Fruit fly (Drosophila melanogaster) whole organism, embryonic: Measurements from ENCODE around the gene CG42366.
A peak's percentile ranks its signal among the peaks of the same experiment; 100 is the strongest.

Experiments used
- BEAF-32 ChIP-seq: fragments of 200-800 bp; sonication (Bioruptor generic); optimal IDR thresholded peaks from 3 replicates; lab custom pipeline; 2017; ENCODE audit warnings: missing biosample characterization, missing genetic modification characterization, mild to moderate bottlenecking, moderate library complexity, missing genetic modification reagents
- Bgb ChIP-seq: fragments of 200-800 bp; sonication (Bioruptor generic); IDR thresholded peaks from 2 replicates; pipeline ENCODE4 v1.3.6; 2022; ENCODE audit warnings: missing biosample characterization, missing genetic modification characterization; ENCODE audit not compliant: partially characterized antibody
- CG11456 ChIP-seq: fragments of 200-800 bp; sonication (Bioruptor generic); IDR thresholded peaks from 3 replicates; pipeline ENCODE4 v1.3.6; 2022; ENCODE audit warnings: missing biosample characterization, missing genetic modification characterization
- CG12155 ChIP-seq: fragments of 200-800 bp; sonication (Bioruptor generic); optimal IDR thresholded peaks from 3 replicates; lab custom pipeline; 2016; ENCODE audit warnings: missing biosample characterization, missing genetic modification characterization
- CG13123 ChIP-seq: fragments of 200-800 bp; sonication (Bioruptor generic); optimal IDR thresholded peaks from 2 replicates; lab custom pipeline; 2016; ENCODE audit warnings: missing biosample characterization, missing genetic modification characterization
- CG13424 ChIP-seq: fragments of 200-800 bp; sonication (Bioruptor generic); optimal IDR thresholded peaks from 2 replicates; lab custom pipeline; 2019; ENCODE audit warnings: missing biosample characterization, mild to moderate bottlenecking, missing genetic modification characterization, moderate library complexity
- CG14441 ChIP-seq: fragments of 200-800 bp; sonication (Bioruptor generic); IDR thresholded peaks from 2 replicates; pipeline ENCODE4 v1.3.6; 2022; ENCODE audit warnings: missing biosample characterization, missing genetic modification characterization
- CG1529 ChIP-seq: fragments of 200-800 bp; sonication (Bioruptor generic); optimal IDR thresholded peaks from 3 replicates; lab custom pipeline; 2018; ENCODE audit warnings: missing biosample characterization, missing genetic modification characterization
- CG15514 ChIP-seq: fragments of 200-800 bp; sonication (Bioruptor generic); optimal IDR thresholded peaks from 3 replicates; lab custom pipeline; 2017; ENCODE audit warnings: missing biosample characterization, missing genetic modification characterization, mild to moderate bottlenecking, moderate library complexity, missing genetic modification reagents
- CG15601 ChIP-seq: fragments of 200-800 bp; sonication (Bioruptor generic); optimal IDR thresholded peaks from 3 replicates; lab custom pipeline; 2019; ENCODE audit warnings: missing biosample characterization, mild to moderate bottlenecking, missing genetic modification characterization, moderate library complexity
- CG18599 ChIP-seq: fragments of 200-800 bp; sonication (Bioruptor generic); optimal IDR thresholded peaks from 3 replicates; lab custom pipeline; 2017; ENCODE audit warnings: missing biosample characterization, missing genetic modification characterization, mild to moderate bottlenecking, moderate library complexity, missing genetic modification reagents
- CG2116 ChIP-seq: fragments of 200-800 bp; sonication (Bioruptor generic); optimal IDR thresholded peaks from 3 replicates; lab custom pipeline; 2018; ENCODE audit warnings: missing biosample characterization, mild to moderate bottlenecking, missing genetic modification characterization
- CG31388 ChIP-seq: fragments of 200-800 bp; sonication (Bioruptor generic); optimal IDR thresholded peaks from 2 replicates; lab custom pipeline; 2016; ENCODE audit warnings: missing biosample characterization, missing genetic modification characterization
- CG32767 ChIP-seq: fragments of 200-800 bp; sonication (Bioruptor generic); IDR thresholded peaks from 2 replicates; pipeline ENCODE4 v1.3.6; 2022; ENCODE audit warnings: missing biosample characterization, missing genetic modification characterization
- CG34224 ChIP-seq: fragments of 200-800 bp; sonication (Bioruptor generic); IDR thresholded peaks from 3 replicates; pipeline ENCODE4 v1.3.6; 2022; ENCODE audit warnings: missing biosample characterization, missing genetic modification characterization; ENCODE audit not compliant: partially characterized antibody
- CG4328 ChIP-seq: fragments of 200-800 bp; sonication (Bioruptor generic); optimal IDR thresholded peaks from 3 replicates; lab custom pipeline; 2017; ENCODE audit warnings: missing biosample characterization, missing genetic modification reagents, missing genetic modification characterization
- CG4404 ChIP-seq: fragments of 200-800 bp; sonication (Bioruptor generic); IDR thresholded peaks from 2 replicates; pipeline ENCODE4 v1.3.6; 2022; ENCODE audit warnings: missing biosample characterization, missing genetic modification characterization
- CG4854 ChIP-seq: fragments of 200-800 bp; sonication (Bioruptor generic); optimal IDR thresholded peaks from 2 replicates; lab custom pipeline; 2016; ENCODE audit warnings: missing biosample characterization, missing genetic modification characterization, inconsistent platforms
- CG6765 ChIP-seq: fragments of 200-800 bp; sonication (Bioruptor generic); optimal IDR thresholded peaks from 3 replicates; lab custom pipeline; 2017; ENCODE audit warnings: missing biosample characterization, mild to moderate bottlenecking, missing genetic modification characterization
- CkIIα-i1 ChIP-seq: fragments of 200-800 bp; sonication (Bioruptor generic); IDR thresholded peaks from 2 replicates; pipeline ENCODE4 v1.3.6; 2022; ENCODE audit warnings: missing biosample characterization, missing genetic modification characterization
- D19B ChIP-seq: fragments of 200-800 bp; sonication (Bioruptor generic); optimal IDR thresholded peaks from 2 replicates; lab custom pipeline; 2017; ENCODE audit warnings: missing biosample characterization, mild to moderate bottlenecking, missing genetic modification characterization
- Elba2 ChIP-seq: fragments of 200-800 bp; sonication (Bioruptor generic); optimal IDR thresholded peaks from 3 replicates; lab custom pipeline; 2016; ENCODE audit warnings: missing biosample characterization, missing genetic modification characterization
- Ets97D ChIP-seq: fragments of 200-800 bp; sonication (Bioruptor generic); optimal IDR thresholded peaks from 3 replicates; lab custom pipeline; 2016; ENCODE audit warnings: missing biosample characterization, missing genetic modification characterization
- Hmr ChIP-seq: fragments of 200-800 bp; sonication (Bioruptor generic); optimal IDR thresholded peaks from 3 replicates; lab custom pipeline; 2017; ENCODE audit warnings: mild to moderate bottlenecking, missing biosample characterization, missing genetic modification reagents, missing genetic modification characterization
- Hsf ChIP-seq: fragments of 200-800 bp; sonication (Bioruptor generic); optimal IDR thresholded peaks from 3 replicates; lab custom pipeline; 2016; ENCODE audit warnings: missing biosample characterization, missing genetic modification characterization
- Lhr ChIP-seq: fragments of 200-800 bp; sonication (Bioruptor generic); optimal IDR thresholded peaks from 3 replicates; lab custom pipeline; 2017; ENCODE audit warnings: mild to moderate bottlenecking, missing biosample characterization, missing genetic modification reagents, missing genetic modification characterization
- MESR4 ChIP-seq: fragments of 200-800 bp; sonication (Bioruptor generic); optimal IDR thresholded peaks from 2 replicates; lab custom pipeline; 2018; ENCODE audit warnings: missing biosample characterization, mild to moderate bottlenecking, missing genetic modification characterization, moderate library complexity
- Mrtf ChIP-seq: fragments of 200-800 bp; sonication (Bioruptor generic); IDR thresholded peaks from 3 replicates; pipeline ENCODE4 v1.3.6; 2022; ENCODE audit warnings: missing biosample characterization, missing genetic modification characterization
- Sry-δ ChIP-seq: fragments of 200-800 bp; sonication (Bioruptor generic); optimal IDR thresholded peaks from 2 replicates; lab custom pipeline; 2016; ENCODE audit warnings: missing biosample characterization, missing genetic modification characterization
- Usf ChIP-seq: fragments of 200-800 bp; sonication (Bioruptor generic); optimal IDR thresholded peaks from 2 replicates; lab custom pipeline; 2017; ENCODE audit warnings: missing genotype, missing biosample characterization, missing genetic modification characterization
- abd-A ChIP-seq: fragments of 200-800 bp; sonication (Bioruptor generic); optimal IDR thresholded peaks from 3 replicates; lab custom pipeline; 2019; ENCODE audit warnings: missing biosample characterization, mild to moderate bottlenecking, missing genetic modification characterization, moderate library complexity
- bbx ChIP-seq: fragments of 200-800 bp; sonication (Bioruptor generic); IDR thresholded peaks from 2 replicates; pipeline ENCODE4 v1.3.6; 2022; ENCODE audit warnings: missing biosample characterization, missing genetic modification characterization; ENCODE audit not compliant: partially characterized antibody
- chif ChIP-seq, 2 experiments: fragments of 200-800 bp; sonication (Bioruptor generic); optimal IDR thresholded peaks; 3 replicates each; lab custom pipeline; 2016; ENCODE audit warnings: missing biosample characterization in 2 of 2, missing genetic modification characterization in 2 of 2
- crp ChIP-seq, 2 experiments: fragments of 200-800 bp; sonication (Bioruptor generic); optimal IDR thresholded peaks; 2 replicates in 1 of 2; 3 replicates in 1 of 2; lab custom pipeline; 2017; ENCODE audit warnings: missing biosample characterization in 2 of 2, missing genetic modification characterization in 2 of 2, mild to moderate bottlenecking in 1 of 2, moderate library complexity in 1 of 2
- dmrt99B ChIP-seq: fragments of 200-800 bp; sonication (Bioruptor generic); optimal IDR thresholded peaks from 2 replicates; lab custom pipeline; 2018; ENCODE audit warnings: missing biosample characterization, mild to moderate bottlenecking, missing genetic modification characterization, moderate library complexity
- dpn ChIP-seq, 2 experiments: fragments of 200-800 bp; sonication (Bioruptor generic); optimal IDR thresholded peaks; 3 replicates each; lab custom pipeline; 2016; ENCODE audit warnings: missing biosample characterization in 2 of 2, missing genetic modification characterization in 2 of 2
- fru ChIP-seq: fragments of >200 bp; optimal IDR thresholded peaks from 2 replicates; lab custom pipeline; 2017
- gcm ChIP-seq: fragments of 200-800 bp; sonication (Bioruptor generic); optimal IDR thresholded peaks from 2 replicates; lab custom pipeline; 2019; ENCODE audit warnings: missing biosample characterization, mild to moderate bottlenecking, missing genetic modification characterization, moderate library complexity
- gt ChIP-seq: fragments of 200-800 bp; sonication (Bioruptor generic); IDR thresholded peaks from 2 replicates; pipeline ENCODE4 v1.3.6; 2022; ENCODE audit warnings: missing biosample characterization, missing genetic modification characterization
- kah ChIP-seq: fragments of 200-800 bp; sonication (Bioruptor generic); optimal IDR thresholded peaks from 2 replicates; lab custom pipeline; 2018; ENCODE audit warnings: missing biosample characterization, mild to moderate bottlenecking, missing genetic modification characterization
- klu ChIP-seq: fragments of 200-800 bp; sonication (Bioruptor generic); IDR thresholded peaks from 2 replicates; pipeline ENCODE4 v1.3.6; 2022; ENCODE audit warnings: missing biosample characterization, missing genetic modification characterization
- knrl ChIP-seq: fragments of 200-800 bp; sonication (Bioruptor generic); IDR thresholded peaks from 3 replicates; pipeline ENCODE4 v1.3.6; 2022; ENCODE audit warnings: missing biosample characterization, missing genetic modification characterization; ENCODE audit not compliant: partially characterized antibody
- lola ChIP-seq, 3 experiments: fragments of >200 bp in 2 of 3; fragments of 200-800 bp in 1 of 3; sonication (Bioruptor generic) in 1 of 3; optimal IDR thresholded peaks; 2 replicates each; lab custom pipeline; 2017 to 2019; ENCODE audit warnings: missing biosample characterization in 3 of 3, missing genetic modification characterization in 3 of 3, mild to moderate bottlenecking in 1 of 3, moderate library complexity in 1 of 3
- maf-S ChIP-seq: fragments of 200-800 bp; sonication (Bioruptor generic); optimal IDR thresholded peaks from 2 replicates; lab custom pipeline; 2016; ENCODE audit warnings: missing biosample characterization, missing genetic modification characterization
- odd ChIP-seq: fragments of 200-800 bp; sonication (Bioruptor generic); optimal IDR thresholded peaks from 2 replicates; lab custom pipeline; 2017; ENCODE audit warnings: missing biosample characterization, mild to moderate bottlenecking, missing genetic modification characterization
- pan ChIP-seq, 4 experiments: fragments of >200 bp in 3 of 4; fragments of 200-800 bp in 1 of 4; sonication (Bioruptor generic) in 1 of 4; optimal IDR thresholded peaks in 3 of 4; IDR thresholded peaks in 1 of 4; 2 replicates each; pipeline versions ENCODE4 v1.3.6 to Lab custom; 2017 to 2022; ENCODE audit warnings: missing biosample characterization in 2 of 4, missing genetic modification characterization in 2 of 4, mixed read lengths in 1 of 4
- phol ChIP-seq: fragments of 200-800 bp; sonication (Bioruptor generic); optimal IDR thresholded peaks from 3 replicates; lab custom pipeline; 2018; ENCODE audit warnings: missing biosample characterization, mild to moderate bottlenecking, missing genetic modification characterization, moderate library complexity
- tgo ChIP-seq: fragments of 200-800 bp; sonication (Bioruptor generic); IDR thresholded peaks from 3 replicates; pipeline ENCODE4 v1.3.6; 2022; ENCODE audit warnings: missing biosample characterization, missing genetic modification characterization
- wek ChIP-seq: fragments of 200-800 bp; sonication (Bioruptor generic); optimal IDR thresholded peaks from 3 replicates; lab custom pipeline; 2018; ENCODE audit warnings: missing biosample characterization, mild to moderate bottlenecking, missing genetic modification characterization, moderate library complexity
- zfh2 ChIP-seq: fragments of 200-800 bp; sonication (Bioruptor generic); optimal IDR thresholded peaks from 2 replicates; lab custom pipeline; 2016; ENCODE audit warnings: missing biosample characterization, missing genetic modification characterization

The CG42366 gene

DNA sequence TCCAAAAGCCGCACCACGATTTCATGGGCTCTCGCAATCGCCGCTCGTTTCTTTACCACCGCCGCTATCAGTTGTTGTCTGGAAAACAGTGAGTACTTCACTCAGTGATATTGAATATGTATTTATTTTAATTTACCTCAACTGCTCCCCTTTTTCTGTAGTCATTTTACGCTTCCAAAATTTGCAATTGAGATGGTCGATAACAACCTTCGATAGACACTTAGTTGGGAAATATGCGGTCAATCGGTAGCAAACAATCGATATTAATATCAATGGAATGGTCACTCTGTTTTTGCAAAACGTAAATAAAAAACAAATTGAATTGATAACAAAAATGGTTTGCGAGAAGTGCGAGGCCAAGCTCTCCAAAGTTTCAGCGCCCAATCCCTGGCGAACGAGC lies 34.4 kb upstream of the CG42366 start, which contains the start of the genes CG34183 and CG4537 (continued):
- TF ChIP-seq BEAF-32 (GFP tag; lab: Kevin White, UChicago) (peak; percentile 89), CG13123 (GFP tag; lab: Kevin White, UChicago) (no peak), CG15514 (GFP tag; lab: Kevin White, UChicago) (peak; percentile 39), gcm (GFP tag; lab: Kevin White, UChicago) (no peak), Sry-δ (peak; percentile 91), CG4854 (GFP tag; lab: Kevin White, UChicago) (no peak), CG11456 (GFP tag; lab: Robert Waterston, UW) (no peak), CG4328 (GFP tag; lab: Kevin White, UChicago) (no peak), CG1529 (no peak), Bgb (GFP tag; lab: Robert Waterston, UW) (peak; percentile 92), bbx (GFP tag; lab: Robert Waterston, UW) (peak; percentile 94), wek (no peak), CG15601 (tag; lab: Kevin White, UChicago) (no peak), CG2116 (GFP tag; lab: Kevin White, UChicago) (peak; percentile 82), Hsf (no peak), CG13424 (tag; lab: Kevin White, UChicago) (no peak), fru (no peak), crp (GFP tag; optimal IDR thresholded peaks at IDR 0.05; lab: Kevin White, UChicago) (peak in 1 of 2 experiments; percentile 30), phol (tag; lab: Kevin White, UChicago) (peak; percentile 49), CkIIα-i1 (GFP tag; lab: Robert Waterston, UW) (no peak), knrl (GFP tag; lab: Robert Waterston, UW) (peak; percentile 85), pan (optimal IDR thresholded peaks at IDR 0.05; lab: Kevin White, UChicago) (no peak), pan (GFP tag; optimal IDR thresholded peaks at IDR 0.05 in 1 of 2, IDR thresholded peaks at IDR 0.05 in 1 of 2) (no peak), gt (no peak), CG14441 (GFP tag; lab: Robert Waterston, UW) (no peak), chif (GFP tag; optimal IDR thresholded peaks at IDR 0.05; lab: Kevin White, UChicago) (no peak), zfh2 (GFP tag; lab: Kevin White, UChicago) (no peak), Usf (GFP tag; lab: Kevin White, UChicago) (no peak), CG34224 (peak; percentile 95), Lhr (GFP tag; lab: Kevin White, UChicago) (no peak), CG12155 (GFP tag; lab: Kevin White, UChicago) (no peak), Ets97D (GFP tag; lab: Kevin White, UChicago) (peak; percentile 39), CG4404 (GFP tag; lab: Robert Waterston, UW) (no peak), kah (GFP tag; lab: Kevin White, UChicago) (no peak), tgo (GFP tag; lab: Robert Waterston, UW) (no peak), odd (GFP tag; lab: Kevin White, UChicago) (no peak), CG32767 (GFP tag; lab: Robert Waterston, UW) (no peak), CG18599 (no peak), CG31388 (GFP tag; lab: Kevin White, UChicago) (no peak), abd-A (no peak), Hmr (GFP tag; lab: Kevin White, UChicago) (no peak), dpn (GFP tag; optimal IDR thresholded peaks at IDR 0.05; lab: Kevin White, UChicago) (no peak), lola (GFP tag; optimal IDR thresholded peaks at IDR 0.05; lab: Kevin White, UChicago) (no peak), CG6765 (no peak), Mrtf (GFP tag; lab: Robert Waterston, UW) (no peak), dmrt99B (tag; lab: Kevin White, UChicago) (no peak), maf-S (no peak), D19B (GFP tag; lab: Kevin White, UChicago) (no peak), MESR4 (GFP tag; lab: Kevin White, UChicago) (peak; percentile 74), Elba2 (no peak), klu (no peak)
